Worm (Caenorhabditis elegans) whole organism, L1 larva: ENCODE results near the gene cyb-2.1.

ENCODE experiments used
- aly-2 ChIP-seq: fragments of 150-350 bp; optimal IDR thresholded peaks from 2 replicates; lab custom pipeline; 2014; ENCODE audit warnings: missing biosample characterization, missing genetic modification characterization
- elt-2 ChIP-seq: sonication (generic microtip); optimal IDR thresholded peaks from 2 replicates; lab custom pipeline; 2016; ENCODE audit warnings: missing genetic modification characterization, mild to moderate bottlenecking, inconsistent platforms, missing compliant biosample characterization, missing genetic modification reagents
- nhr-84 ChIP-seq: sonication (generic microtip); optimal IDR thresholded peaks from 2 replicates; lab custom pipeline; 2017; ENCODE audit warnings: missing biosample characterization, missing genetic modification characterization
- unc-86 ChIP-seq: sonication (generic microtip); optimal IDR thresholded peaks from 2 replicates; lab custom pipeline; 2016; ENCODE audit warnings: missing genetic modification characterization, missing compliant biosample characterization
- zag-1 ChIP-seq: fragments of 150-350 bp; optimal IDR thresholded peaks from 2 replicates; lab custom pipeline; 2014; ENCODE audit warnings: missing biosample characterization, missing genetic modification characterization

DNA sequence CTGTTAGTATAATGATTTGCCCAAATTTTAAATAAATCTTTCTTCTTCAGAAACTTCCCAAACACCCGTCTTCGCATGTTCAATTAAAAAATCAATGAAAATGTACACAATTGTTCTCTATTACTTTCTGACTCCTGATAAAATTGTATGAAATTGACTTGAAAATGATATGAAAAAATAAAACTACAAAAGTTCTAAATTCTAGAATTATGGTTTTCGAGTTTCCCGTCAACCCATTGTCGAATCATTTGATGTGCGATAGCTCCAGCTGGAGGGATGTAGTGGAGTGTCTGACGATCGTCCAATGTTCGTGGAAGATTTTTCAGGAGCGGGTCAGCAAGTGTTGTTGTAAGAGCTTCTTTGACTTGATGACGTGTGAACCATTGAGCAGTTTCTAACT is 24.1 kb downstream of the cyb-2.1 start:
- TF ChIP-seq aly-2 (tag; lab: Kevin White, UChicago) (no peak), nhr-84 (tag; lab: Kevin White, UChicago) (no peak), zag-1 (tag; lab: Kevin White, UChicago) (no peak), unc-86 (tag; lab: Kevin White, UChicago) (no peak), elt-2 (tag; lab: Kevin White, UChicago) (no peak)
